Fruit fly (Drosophila melanogaster): ENCODE measurements around the gene RpL22.

RpL22 gene

dm6 chrX:769639-770124 lies 4.8 kb upstream of the RpL22 start, which contains the start of gene fz3 (continued):
- TF ChIP-seq CG3065 (GFP tag; optimal IDR thresholded peaks at IDR 0.05) (no peak), CG6813 (GFP tag; optimal IDR thresholded peaks at IDR 0.05) (no peak), cato (GFP tag; optimal IDR thresholded peaks at IDR 0.05; ENCODE audit: borderline replicate concordance) (no peak), Hey (tag; optimal IDR thresholded peaks at IDR 0.05) (no peak), rib (GFP tag; IDR thresholded peaks at IDR 0.05) (no peak), slou (GFP tag; optimal IDR thresholded peaks at IDR 0.05) (no peak), Hr3 (GFP tag; optimal IDR thresholded peaks at IDR 0.05) (no peak), trh (GFP tag; optimal IDR thresholded peaks at IDR 0.05) (no peak), CG13624 (GFP tag; optimal IDR thresholded peaks at IDR 0.05) (peak; percentile 13), Lhr (GFP tag; optimal IDR thresholded peaks at IDR 0.05) (no peak), Ets65A (GFP tag) (peak; percentile 48), CG7357 (GFP tag; IDR thresholded peaks at IDR 0.05) (no peak), CG11723 (GFP tag; optimal IDR thresholded peaks at IDR 0.05) (no peak), CG12659 (GFP tag; optimal IDR thresholded peaks at IDR 0.05) (peak; percentile 53), sisA (GFP tag; IDR thresholded peaks at IDR 0.05) (no peak), Stat92E (GFP tag; optimal IDR thresholded peaks at IDR 0.05) (peak in 1 of 3 experiments; percentile 39), chif (GFP tag; optimal IDR thresholded peaks at IDR 0.05) (no peak), Usf (GFP tag; optimal IDR thresholded peaks at IDR 0.05) (no peak), run (tag; optimal IDR thresholded peaks at IDR 0.05) (no peak), crol (GFP tag; IDR thresholded peaks at IDR 0.05) (peak; percentile 79), fu2 (GFP tag; optimal IDR thresholded peaks at IDR 0.05) (no peak), Sry-δ (GFP tag; optimal IDR thresholded peaks at IDR 0.05) (peak; percentile 77), CG7786 (GFP tag; optimal IDR thresholded peaks at IDR 0.05) (no peak), NC2β (GFP tag; optimal IDR thresholded peaks at IDR 0.05) (no peak), sug (tag; optimal IDR thresholded peaks at IDR 0.05) (peak; percentile 46), pho (GFP tag; optimal IDR thresholded peaks at IDR 0.05) (no peak), Fer3 (tag; optimal IDR thresholded peaks at IDR 0.05) (peak; percentile 22), ac (GFP tag; optimal IDR thresholded peaks at IDR 0.05) (peak; percentile 11), HLH4C (GFP tag; IDR thresholded peaks at IDR 0.05; ENCODE audit: partially characterized antibody) (peak; percentile 85), p53 (GFP tag; optimal IDR thresholded peaks at IDR 0.05) (no peak), Ptx1 (GFP tag; IDR thresholded peaks at IDR 0.05) (no peak), bsh (GFP tag; optimal IDR thresholded peaks at IDR 0.05) (peak in 1 of 2 experiments; percentile 53), Fer1 (GFP tag; optimal IDR thresholded peaks at IDR 0.05) (peak; percentile 29), Gug (GFP tag; IDR thresholded peaks at IDR 0.05) (no peak), disco-r (GFP tag; optimal IDR thresholded peaks at IDR 0.05) (no peak), CG10979 (tag; optimal IDR thresholded peaks at IDR 0.05) (peak; percentile 34), Doc3 (GFP tag; IDR thresholded peaks at IDR 0.05; ENCODE audit: partially characterized antibody) (peak; percentile 85), Abd-B (GFP tag; optimal IDR thresholded peaks at IDR 0.05) (peak; percentile 0), CG2712 (tag; optimal IDR thresholded peaks at IDR 0.05) (peak; percentile 52), phol (tag; optimal IDR thresholded peaks at IDR 0.05) (no peak), Mad (GFP tag; optimal IDR thresholded peaks at IDR 0.05) (no peak), CG17186 (GFP tag; optimal IDR thresholded peaks at IDR 0.05) (peak; percentile 21), dmrt99B (tag; optimal IDR thresholded peaks at IDR 0.05) (no peak), bigmax (GFP tag; optimal IDR thresholded peaks at IDR 0.05) (peak; percentile 17), CG17612 (GFP tag; IDR thresholded peaks at IDR 0.05) (no peak), pan (optimal IDR thresholded peaks at IDR 0.05) (no peak), pan (GFP tag; optimal IDR thresholded peaks at IDR 0.05 in 1 of 2, IDR thresholded peaks at IDR 0.05 in 1 of 2) (peak in 1 of 2 experiments; percentile 22), Ravus (GFP tag; IDR thresholded peaks at IDR 0.05) (no peak), CG6683 (GFP tag; optimal IDR thresholded peaks at IDR 0.05) (no peak), gt (GFP tag; IDR thresholded peaks at IDR 0.05) (no peak), CG6254 (GFP tag; optimal IDR thresholded peaks at IDR 0.05) (no peak)
